Fruit fly (Drosophila melanogaster) whole organism, embryonic: ENCODE data around the gene His3.3A.
A peak's percentile ranks its signal among the peaks of the same experiment; 100 is the strongest.

Source experiments
- Ada2b ChIP-seq: fragments of 200-800 bp; sonication (Bioruptor generic); IDR thresholded peaks from 2 replicates; pipeline ENCODE4 v1.3.6; 2022; ENCODE audit warnings: missing biosample characterization, missing genetic modification characterization
- Awh ChIP-seq: fragments of 200-800 bp; sonication (Bioruptor generic); IDR thresholded peaks from 2 replicates; pipeline ENCODE4, ENCODE4 v1.3.6; 2022; ENCODE audit warnings: missing biosample characterization, missing genetic modification characterization
- CG10209 ChIP-seq: fragments of 200-800 bp; sonication (Bioruptor generic); optimal IDR thresholded peaks from 3 replicates; lab custom pipeline; 2017; ENCODE audit warnings: missing biosample characterization, mild to moderate bottlenecking, missing genetic modification characterization, missing genetic modification reagents
- CG10462 ChIP-seq: fragments of 200-800 bp; sonication (Bioruptor generic); optimal IDR thresholded peaks from 2 replicates; lab custom pipeline; 2016; ENCODE audit warnings: missing biosample characterization, missing genetic modification characterization
- CG10565 ChIP-seq: fragments of 200-800 bp; sonication (Bioruptor generic); optimal IDR thresholded peaks from 3 replicates; lab custom pipeline; 2016; ENCODE audit warnings: missing biosample characterization, mild to moderate bottlenecking, missing genetic modification characterization
- CG10959 ChIP-seq: fragments of 200-800 bp; sonication (Bioruptor generic); IDR thresholded peaks from 2 replicates; pipeline ENCODE4 v1.3.6; 2022; ENCODE audit warnings: missing biosample characterization, missing genetic modification characterization
- CG11093 ChIP-seq: fragments of 200-800 bp; sonication (Bioruptor generic); IDR thresholded peaks from 3 replicates; pipeline ENCODE4 v1.3.6; 2022; ENCODE audit warnings: missing biosample characterization, missing genetic modification characterization
- CG12104 ChIP-seq: fragments of 200-800 bp; sonication (Bioruptor generic); optimal IDR thresholded peaks from 3 replicates; lab custom pipeline; 2016; ENCODE audit warnings: missing biosample characterization, missing genetic modification characterization
- CG12155 ChIP-seq: fragments of 200-800 bp; sonication (Bioruptor generic); optimal IDR thresholded peaks from 3 replicates; lab custom pipeline; 2016; ENCODE audit warnings: missing biosample characterization, missing genetic modification characterization
- CG13287 ChIP-seq: fragments of 200-800 bp; sonication (Bioruptor generic); IDR thresholded peaks from 2 replicates; pipeline ENCODE4 v1.3.6; 2022; ENCODE audit warnings: missing biosample characterization, missing genetic modification characterization; ENCODE audit not compliant: partially characterized antibody
- CG1602 ChIP-seq: fragments of 200-800 bp; sonication (Bioruptor generic); optimal IDR thresholded peaks from 3 replicates; lab custom pipeline; 2016; ENCODE audit warnings: missing biosample characterization, missing genetic modification characterization
- CG1647 ChIP-seq: fragments of 200-800 bp; sonication (Bioruptor generic); optimal IDR thresholded peaks from 3 replicates; lab custom pipeline; 2016; ENCODE audit warnings: missing biosample characterization, missing genetic modification characterization
- CG16813 ChIP-seq: fragments of 200-800 bp; sonication (Bioruptor generic); IDR thresholded peaks from 3 replicates; pipeline ENCODE4 v1.3.6; 2022; ENCODE audit warnings: missing biosample characterization, missing genetic modification characterization; ENCODE audit not compliant: partially characterized antibody
- CG16815 ChIP-seq: fragments of 200-800 bp; sonication (Bioruptor generic); optimal IDR thresholded peaks from 3 replicates; lab custom pipeline; 2017; ENCODE audit warnings: missing biosample characterization, mild to moderate bottlenecking, missing genetic modification characterization
- CG18599 ChIP-seq: fragments of 200-800 bp; sonication (Bioruptor generic); optimal IDR thresholded peaks from 3 replicates; lab custom pipeline; 2017; ENCODE audit warnings: missing biosample characterization, missing genetic modification characterization, mild to moderate bottlenecking, moderate library complexity, missing genetic modification reagents
- CG18619 ChIP-seq: fragments of 200-800 bp; sonication (Bioruptor generic); optimal IDR thresholded peaks from 3 replicates; lab custom pipeline; 2017; ENCODE audit warnings: missing biosample characterization, mild to moderate bottlenecking, missing genetic modification characterization
- CG18764 ChIP-seq: fragments of 200-800 bp; sonication (Bioruptor generic); optimal IDR thresholded peaks from 3 replicates; lab custom pipeline; 2016; ENCODE audit warnings: missing biosample characterization, missing genetic modification characterization
- CG2712 ChIP-seq: fragments of 200-800 bp; optimal IDR thresholded peaks from 3 replicates; lab custom pipeline; 2019; ENCODE audit warnings: missing biosample characterization, mild to moderate bottlenecking, missing genetic modification characterization, moderate library complexity
- CG30020 ChIP-seq: fragments of 200-800 bp; optimal IDR thresholded peaks from 2 replicates; lab custom pipeline; 2019; ENCODE audit warnings: missing biosample characterization, mild to moderate bottlenecking, missing genetic modification characterization, moderate library complexity
- CG3163 ChIP-seq: fragments of 200-800 bp; sonication (Bioruptor generic); optimal IDR thresholded peaks from 3 replicates; lab custom pipeline; 2016; ENCODE audit warnings: missing biosample characterization, missing genetic modification characterization
- CG32767 ChIP-seq: fragments of 200-800 bp; sonication (Bioruptor generic); IDR thresholded peaks from 2 replicates; pipeline ENCODE4 v1.3.6; 2022; ENCODE audit warnings: missing biosample characterization, missing genetic modification characterization
- CG34376 ChIP-seq: fragments of 200-800 bp; sonication (Bioruptor generic); optimal IDR thresholded peaks from 2 replicates; lab custom pipeline; 2018; ENCODE audit warnings: missing biosample characterization, mild to moderate bottlenecking, missing genetic modification characterization
- CG3995 ChIP-seq: fragments of 200-800 bp; sonication (Bioruptor generic); optimal IDR thresholded peaks from 3 replicates; lab custom pipeline; 2016; ENCODE audit warnings: missing biosample characterization, missing genetic modification characterization
- CG42726 ChIP-seq: fragments of 200-800 bp; sonication (Bioruptor generic); IDR thresholded peaks from 2 replicates; pipeline ENCODE4 v1.3.6; 2022; ENCODE audit warnings: missing biosample characterization, missing genetic modification characterization; ENCODE audit not compliant: partially characterized antibody
- CG4617 ChIP-seq: fragments of 200-800 bp; sonication (Bioruptor generic); optimal IDR thresholded peaks from 3 replicates; lab custom pipeline; 2016; ENCODE audit warnings: missing biosample characterization, missing genetic modification characterization, borderline replicate concordance
- CG6683 ChIP-seq: fragments of 200-800 bp; sonication (Bioruptor generic); optimal IDR thresholded peaks from 2 replicates; lab custom pipeline; 2017; ENCODE audit warnings: missing biosample characterization, mild to moderate bottlenecking, missing genetic modification characterization, missing genetic modification reagents
- CG6813 ChIP-seq: fragments of 200-800 bp; sonication (Bioruptor generic); optimal IDR thresholded peaks from 2 replicates; lab custom pipeline; 2017; ENCODE audit warnings: missing biosample characterization, missing genetic modification characterization, mild to moderate bottlenecking, moderate library complexity, missing genetic modification reagents
- CG8924 ChIP-seq: fragments of 200-800 bp; optimal IDR thresholded peaks from 3 replicates; lab custom pipeline; 2019; ENCODE audit warnings: missing biosample characterization, mild to moderate bottlenecking, missing genetic modification characterization, moderate library complexity
- CkIIα-i1 ChIP-seq: fragments of 200-800 bp; sonication (Bioruptor generic); IDR thresholded peaks from 2 replicates; pipeline ENCODE4 v1.3.6; 2022; ENCODE audit warnings: missing biosample characterization, missing genetic modification characterization
- D19A ChIP-seq: fragments of 200-800 bp; optimal IDR thresholded peaks from 3 replicates; lab custom pipeline; 2019; ENCODE audit warnings: missing biosample characterization, mild to moderate bottlenecking, missing genetic modification characterization, moderate library complexity
- HHEX ChIP-seq: fragments of 200-800 bp; sonication (Bioruptor generic); optimal IDR thresholded peaks from 3 replicates; lab custom pipeline; 2017; ENCODE audit warnings: missing biosample characterization, mild to moderate bottlenecking, missing genetic modification characterization, missing genetic modification reagents
- Hey ChIP-seq: fragments of 200-800 bp; sonication (Bioruptor generic); optimal IDR thresholded peaks from 3 replicates; lab custom pipeline; 2018; ENCODE audit warnings: missing biosample characterization, mild to moderate bottlenecking, missing genetic modification characterization
- PHDP ChIP-seq: fragments of 200-800 bp; sonication (Bioruptor generic); optimal IDR thresholded peaks from 3 replicates; lab custom pipeline; 2018; ENCODE audit warnings: missing biosample characterization, mild to moderate bottlenecking, missing genetic modification characterization, moderate library complexity
- Usf ChIP-seq: fragments of 200-800 bp; sonication (Bioruptor generic); optimal IDR thresholded peaks from 2 replicates; lab custom pipeline; 2017; ENCODE audit warnings: missing genotype, missing biosample characterization, missing genetic modification characterization
- abd-A ChIP-seq: fragments of 200-800 bp; sonication (Bioruptor generic); optimal IDR thresholded peaks from 3 replicates; lab custom pipeline; 2019; ENCODE audit warnings: missing biosample characterization, mild to moderate bottlenecking, missing genetic modification characterization, moderate library complexity
- btn ChIP-seq: fragments of 200-800 bp; sonication (Bioruptor generic); optimal IDR thresholded peaks from 2 replicates; lab custom pipeline; 2016; ENCODE audit warnings: missing biosample characterization, missing genetic modification characterization
- cas ChIP-seq: fragments of 200-800 bp; sonication (Bioruptor generic); IDR thresholded peaks from 2 replicates; pipeline ENCODE4 v1.3.6; 2022; ENCODE audit warnings: missing biosample characterization, missing genetic modification characterization
- chinmo ChIP-seq: fragments of 200-800 bp; sonication (Bioruptor generic); IDR thresholded peaks from 4 replicates; pipeline ENCODE4 v1.3.6; 2022; ENCODE audit warnings: missing biosample characterization, missing genetic modification characterization; ENCODE audit not compliant: partially characterized antibody
- ems ChIP-seq: fragments of 200-800 bp; sonication (Bioruptor generic); optimal IDR thresholded peaks from 3 replicates; lab custom pipeline; 2016; ENCODE audit warnings: missing biosample characterization, missing genetic modification characterization
- eyg ChIP-seq: fragments of 200-800 bp; sonication (Bioruptor generic); optimal IDR thresholded peaks from 3 replicates; lab custom pipeline; 2016; ENCODE audit warnings: missing biosample characterization, missing genetic modification characterization
- ham ChIP-seq: fragments of 200-800 bp; sonication (Bioruptor generic); IDR thresholded peaks from 2 replicates; pipeline ENCODE4 v1.3.6; 2022; ENCODE audit warnings: missing biosample characterization, missing genetic modification characterization
- hkb ChIP-seq, 2 experiments: fragments of 200-800 bp in 1 of 2; fragments of >200 bp in 1 of 2; sonication (Bioruptor generic) in 1 of 2; IDR thresholded peaks in 1 of 2; optimal IDR thresholded peaks in 1 of 2; 2 replicates each; pipeline versions ENCODE4 v1.3.6 to Lab custom; 2017 to 2022; ENCODE audit warnings: missing biosample characterization in 1 of 2, missing genetic modification characterization in 1 of 2
- jigr1 ChIP-seq: fragments of 200-800 bp; sonication (Bioruptor generic); IDR thresholded peaks from 3 replicates; pipeline ENCODE4 v1.3.6; 2022; ENCODE audit warnings: missing biosample characterization, missing genetic modification characterization
- lbe ChIP-seq: fragments of 200-800 bp; sonication (Bioruptor generic); optimal IDR thresholded peaks from 2 replicates; lab custom pipeline; 2016; ENCODE audit warnings: missing biosample characterization, mild to moderate bottlenecking, missing genetic modification characterization
- pum ChIP-seq: fragments of 200-800 bp; sonication (Bioruptor generic); optimal IDR thresholded peaks from 2 replicates; lab custom pipeline; 2016; ENCODE audit warnings: missing biosample characterization, missing genetic modification characterization
- slou ChIP-seq: fragments of 200-800 bp; sonication (Bioruptor generic); optimal IDR thresholded peaks from 3 replicates; lab custom pipeline; 2016; ENCODE audit warnings: missing biosample characterization, missing genetic modification characterization
- slp2 ChIP-seq: fragments of 200-800 bp; sonication (Bioruptor generic); optimal IDR thresholded peaks from 2 replicates; lab custom pipeline; 2016; ENCODE audit warnings: missing biosample characterization, missing genetic modification characterization
- twi ChIP-seq: fragments of 200-800 bp; optimal IDR thresholded peaks from 2 replicates; lab custom pipeline; 2019; ENCODE audit warnings: missing biosample characterization, mild to moderate bottlenecking, missing genetic modification characterization, moderate library complexity
- vnd ChIP-seq: fragments of 200-800 bp; sonication (Bioruptor generic); IDR thresholded peaks from 3 replicates; pipeline ENCODE4 v1.3.6; 2022; ENCODE audit warnings: missing biosample characterization, missing genetic modification characterization; ENCODE audit not compliant: partially characterized antibody
- zen2 ChIP-seq: fragments of 200-800 bp; sonication (Bioruptor generic); IDR thresholded peaks from 3 replicates; pipeline ENCODE4 v1.3.6; 2022; ENCODE audit warnings: missing biosample characterization, missing genetic modification characterization; ENCODE audit not compliant: partially characterized antibody

The His3.3A gene

DNA sequence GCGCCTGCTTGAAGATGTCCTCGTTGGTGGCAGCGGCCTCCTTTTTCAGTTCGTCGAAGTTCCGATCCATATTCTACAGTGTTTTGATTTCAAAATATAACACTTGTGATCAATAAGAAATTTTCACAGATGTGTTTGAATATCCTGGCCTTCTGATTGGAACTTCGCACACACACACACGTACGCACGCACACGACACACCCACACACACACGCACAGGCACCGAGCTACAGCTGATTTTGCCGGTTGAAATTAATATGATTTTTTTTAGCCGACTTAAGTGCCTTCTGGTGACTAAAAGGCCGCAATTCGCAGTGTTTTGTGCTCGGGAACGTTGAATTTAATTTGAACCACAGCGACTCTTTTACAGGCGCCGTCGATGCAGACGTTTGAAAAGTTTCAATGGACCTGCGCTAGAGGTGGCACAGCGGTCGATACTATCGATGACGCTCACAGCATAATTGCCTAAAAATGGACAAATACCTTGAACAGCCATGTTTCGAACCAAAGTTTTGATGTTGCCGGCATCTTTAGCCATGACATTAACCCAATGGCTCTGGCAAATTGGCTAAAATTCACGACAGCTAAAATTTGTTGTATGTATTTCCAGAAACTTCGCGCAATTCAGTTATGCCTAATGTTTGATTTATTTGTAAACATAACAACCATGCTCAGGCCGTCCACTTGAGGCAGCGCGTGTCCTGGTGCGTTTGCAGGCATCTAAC is 45.4 kb upstream of the His3.3A start, which contains the start of gene Rtnl1 (continued):
- no peak for TF ChIP-seq Hey (tag; lab: Kevin White, UChicago)
- TF ChIP-seq CG18764 (GFP tag; lab: Kevin White, UChicago), result no peak
- peak; percentile 52 for TF ChIP-seq CG12155 (GFP tag; lab: Kevin White, UChicago)
- no peak for TF ChIP-seq CG10959
- TF ChIP-seq abd-A (tag; lab: Kevin White, UChicago), result no peak
- no peak for TF ChIP-seq CG32767 (GFP tag; lab: Robert Waterston, UW)
- TF ChIP-seq CG10565 (GFP tag; lab: Kevin White, UChicago), result no peak
- no peak for TF ChIP-seq twi (tag; lab: Kevin White, UChicago)
- no peak for TF ChIP-seq cas
- no peak for TF ChIP-seq CG11093 (GFP tag; lab: Robert Waterston, UW)
- peak; percentile 80 for TF ChIP-seq vnd (GFP tag; lab: Robert Waterston, UW)
- TF ChIP-seq eyg, result no peak
- TF ChIP-seq CkIIα-i1 (GFP tag; lab: Robert Waterston, UW), result no peak
- no peak for TF ChIP-seq CG34376 (GFP tag; lab: Kevin White, UChicago)
- no peak for TF ChIP-seq CG6813 (GFP tag; lab: Kevin White, UChicago)
- peak; percentile 79 for TF ChIP-seq zen2 (GFP tag; lab: Robert Waterston, UW)
- TF ChIP-seq ems (GFP tag; lab: Kevin White, UChicago), result no peak
- peak; percentile 20 for TF ChIP-seq CG8924 (tag; lab: Kevin White, UChicago)
- peak; percentile 81 for TF ChIP-seq CG4617
- no peak for TF ChIP-seq slou (GFP tag; lab: Kevin White, UChicago)
- TF ChIP-seq lbe (GFP tag; lab: Kevin White, UChicago), result no peak
- peak; percentile 97 for TF ChIP-seq CG13287
- no peak for TF ChIP-seq CG3163 (GFP tag; lab: Kevin White, UChicago)
- no peak for TF ChIP-seq Usf (GFP tag; lab: Kevin White, UChicago)
- no peak for TF ChIP-seq HHEX (GFP tag; lab: Kevin White, UChicago)
- TF ChIP-seq CG1647, result peak; percentile 43
- peak; percentile 95 for TF ChIP-seq CG42726 (GFP tag; lab: Robert Waterston, UW)
- no peak for TF ChIP-seq CG6683 (GFP tag; lab: Kevin White, UChicago)
- TF ChIP-seq CG1602 (GFP tag; lab: Kevin White, UChicago), result no peak
- TF ChIP-seq Awh (GFP tag; lab: Robert Waterston, UW), result no peak
- TF ChIP-seq btn, result no peak
- no peak for TF ChIP-seq CG16815
- TF ChIP-seq CG3995 (GFP tag; lab: Kevin White, UChicago), result peak; percentile 33
- TF ChIP-seq hkb (optimal IDR thresholded peaks at IDR 0.05; lab: Kevin White, UChicago), result peak; percentile 94
- TF ChIP-seq hkb (GFP tag; IDR thresholded peaks at IDR 0.05; lab: Robert Waterston, UW), result no peak; the same call in 1 of the 2 replicates
- peak; percentile 99 for TF ChIP-seq chinmo (GFP tag; lab: Robert Waterston, UW)

DNA sequence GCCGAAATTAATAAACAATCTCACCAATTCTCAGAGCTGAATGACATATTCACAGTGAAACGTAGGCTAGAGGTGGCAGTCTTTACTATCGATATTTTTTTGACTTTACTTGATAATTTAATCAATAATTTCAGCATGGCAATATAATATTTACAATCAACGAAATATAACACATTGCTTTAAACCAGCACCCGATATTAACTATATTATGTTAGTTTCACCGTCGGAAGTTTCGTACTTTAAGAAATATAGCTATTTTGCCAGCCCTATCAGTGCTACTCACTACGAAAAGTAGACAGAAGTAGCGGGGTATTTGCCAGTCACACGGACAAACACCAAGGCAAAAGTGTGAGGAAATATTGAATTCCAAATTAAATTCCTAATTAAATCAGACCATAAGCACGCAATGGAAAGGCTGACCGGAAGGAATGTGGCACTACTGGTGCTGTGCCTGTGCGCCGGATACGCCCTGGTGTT is 44.0 kb upstream of the His3.3A start, which contains the start of the genes CG31917, Tfb5 and SelT:
Gene CG31917, minus strand, starts transcription at position 51 of the 477 bp plus-strand sequence.
Gene Tfb5, minus strand, starts transcription at position 51 of the 477 bp plus-strand sequence.
Gene SelT, plus strand, starts transcription at position 139 of the 477 bp plus-strand sequence.
- peak; percentile 81 for TF ChIP-seq CG16813 (GFP tag; lab: Robert Waterston, UW)
- no peak for TF ChIP-seq CG30020 (tag; lab: Kevin White, UChicago)
- TF ChIP-seq CG10462, result peak; percentile 12
- TF ChIP-seq CG12104 (GFP tag; lab: Kevin White, UChicago), result peak; percentile 40
- peak; percentile 43 for TF ChIP-seq CG18599 (GFP tag; lab: Kevin White, UChicago)
- peak; percentile 68 for TF ChIP-seq PHDP (tag; lab: Kevin White, UChicago)
- peak; percentile 41 for TF ChIP-seq CG10209
- TF ChIP-seq CG2712 (tag; lab: Kevin White, UChicago), result peak; percentile 73
- no peak for TF ChIP-seq jigr1 (GFP tag; lab: Robert Waterston, UW)
- no peak for TF ChIP-seq ham (GFP tag; lab: Robert Waterston, UW)
- peak; percentile 46; the same call in 1 of the 2 replicates for TF ChIP-seq Ada2b (GFP tag; lab: Robert Waterston, UW)
- TF ChIP-seq CG18619 (GFP tag; lab: Kevin White, UChicago), result no peak
- TF ChIP-seq slp2 (GFP tag; lab: Kevin White, UChicago), result no peak
- TF ChIP-seq pum, result peak; percentile 15
- no peak for TF ChIP-seq D19A (tag; lab: Kevin White, UChicago)
